Worm (Caenorhabditis elegans) whole organism, late embryonic: ENCODE measurements around the gene F22D3.4.

ENCODE experiments used
- F13H6.1 ChIP-seq: sonication (generic microtip); optimal IDR thresholded peaks from 2 replicates; lab custom pipeline; 2016; ENCODE audit warnings: missing genetic modification characterization, missing compliant biosample characterization
- T23F11.4 ChIP-seq: fragments of 200-800 bp; sonication (Bioruptor generic); optimal IDR thresholded peaks from 2 replicates; lab custom pipeline; 2018; ENCODE audit warnings: mild to moderate bottlenecking, missing genetic modification characterization, missing compliant biosample characterization
- Y22D7AL.16 ChIP-seq: sonication (generic microtip); optimal IDR thresholded peaks from 2 replicates; lab custom pipeline; 2016; ENCODE audit warnings: missing genetic modification characterization, missing compliant biosample characterization
- ama-1 ChIP-seq: fragments of 150-350 bp; optimal IDR thresholded peaks from 2 replicates; lab custom pipeline; 2014
- ceh-14 ChIP-seq: sonication (generic microtip); optimal IDR thresholded peaks from 2 replicates; lab custom pipeline; 2016; ENCODE audit warnings: missing genotype, missing genetic modification characterization, missing compliant biosample characterization
- ceh-19 ChIP-seq: fragments of 200-800 bp; sonication (Bioruptor generic); optimal IDR thresholded peaks from 2 replicates; lab custom pipeline; 2018; ENCODE audit warnings: mild to moderate bottlenecking, missing genetic modification characterization, missing compliant biosample characterization
- ceh-2 ChIP-seq: sonication (generic microtip); optimal IDR thresholded peaks from 2 replicates; lab custom pipeline; 2016; ENCODE audit warnings: missing genotype, missing genetic modification characterization, missing compliant biosample characterization
- ceh-22 ChIP-seq: sonication (generic microtip); optimal IDR thresholded peaks from 2 replicates; lab custom pipeline; 2017; ENCODE audit warnings: missing biosample characterization, missing genetic modification characterization
- ceh-24 ChIP-seq: sonication (generic microtip); optimal IDR thresholded peaks from 2 replicates; lab custom pipeline; 2016; ENCODE audit warnings: mild to moderate bottlenecking, missing genetic modification characterization, missing compliant biosample characterization
- ceh-31 ChIP-seq: sonication (generic microtip); optimal IDR thresholded peaks from 2 replicates; lab custom pipeline; 2016; ENCODE audit warnings: missing genetic modification characterization, missing compliant biosample characterization
- ceh-45 ChIP-seq: fragments of 200-800 bp; sonication (Bioruptor generic); IDR thresholded peaks from 2 replicates; pipeline ENCODE4 v1.3.6; 2022; ENCODE audit warnings: missing genetic modification reagents, missing genetic modification characterization, missing compliant biosample characterization
- ceh-48 ChIP-seq: sonication (generic microtip); optimal IDR thresholded peaks from 2 replicates; lab custom pipeline; 2016; ENCODE audit warnings: missing genetic modification characterization, inconsistent platforms, missing compliant biosample characterization
- ceh-6 ChIP-seq: fragments of 200-800 bp; sonication (Bioruptor generic); optimal IDR thresholded peaks from 2 replicates; lab custom pipeline; 2018; ENCODE audit warnings: mild to moderate bottlenecking, missing genetic modification characterization, missing compliant biosample characterization
- ceh-9 ChIP-seq: sonication (generic microtip); optimal IDR thresholded peaks from 2 replicates; lab custom pipeline; 2016; ENCODE audit warnings: mild to moderate bottlenecking, missing genetic modification characterization, inconsistent platforms, missing compliant biosample characterization
- dmd-4 ChIP-seq: sonication (generic microtip); optimal IDR thresholded peaks from 2 replicates; lab custom pipeline; 2016; ENCODE audit warnings: borderline replicate concordance, missing genetic modification characterization, missing compliant biosample characterization
- dve-1 ChIP-seq: sonication (generic microtip); optimal IDR thresholded peaks from 2 replicates; lab custom pipeline; 2017; ENCODE audit warnings: antibody characterized with exemption, mild to moderate bottlenecking, missing genetic modification characterization, missing compliant biosample characterization
- elt-2 ChIP-seq: sonication (generic microtip); optimal IDR thresholded peaks from 2 replicates; lab custom pipeline; 2016; ENCODE audit warnings: missing genetic modification reagents, missing genetic modification characterization, missing compliant biosample characterization
- elt-4 ChIP-seq: sonication (generic microtip); optimal IDR thresholded peaks from 2 replicates; lab custom pipeline; 2016; ENCODE audit warnings: missing genetic modification characterization, missing compliant biosample characterization
- fax-1 ChIP-seq: sonication (generic microtip); optimal IDR thresholded peaks from 2 replicates; lab custom pipeline; 2016; ENCODE audit warnings: missing genotype, missing genetic modification characterization, missing compliant biosample characterization
- fkh-6 ChIP-seq: sonication (generic microtip); optimal IDR thresholded peaks from 2 replicates; lab custom pipeline; 2016; ENCODE audit warnings: missing genetic modification characterization, missing compliant biosample characterization
- gmeb-2 ChIP-seq: sonication (generic microtip); optimal IDR thresholded peaks from 2 replicates; lab custom pipeline; 2016; ENCODE audit warnings: missing genetic modification characterization, inconsistent platforms, missing compliant biosample characterization
- hlh-15 ChIP-seq: sonication (generic microtip); optimal IDR thresholded peaks from 2 replicates; lab custom pipeline; 2016; ENCODE audit warnings: missing genetic modification characterization, missing compliant biosample characterization
- hlh-30 ChIP-seq: sonication (generic microtip); optimal IDR thresholded peaks from 2 replicates; lab custom pipeline; 2017; ENCODE audit warnings: antibody characterized with exemption, missing genetic modification characterization, missing compliant biosample characterization; ENCODE audit not compliant: insufficient read depth
- hlh-6 ChIP-seq: sonication (generic microtip); optimal IDR thresholded peaks from 2 replicates; lab custom pipeline; 2016; ENCODE audit warnings: missing genotype, missing genetic modification characterization, missing compliant biosample characterization
- hlh-8 ChIP-seq: sonication (generic microtip); optimal IDR thresholded peaks from 2 replicates; lab custom pipeline; 2016; ENCODE audit warnings: missing genotype, missing genetic modification characterization, missing compliant biosample characterization
- lin-11 ChIP-seq: fragments of 200-800 bp; sonication (Bioruptor generic); optimal IDR thresholded peaks from 2 replicates; lab custom pipeline; 2018; ENCODE audit warnings: mild to moderate bottlenecking, missing genetic modification characterization, missing compliant biosample characterization
- nfya-1 ChIP-seq: sonication (generic microtip); optimal IDR thresholded peaks from 2 replicates; lab custom pipeline; 2017; ENCODE audit warnings: missing genetic modification characterization, mild to moderate bottlenecking, missing compliant biosample characterization, antibody characterized with exemption, moderate library complexity
- nhr-11 ChIP-seq: fragments of 150-350 bp; optimal IDR thresholded peaks from 2 replicates; lab custom pipeline; 2014; ENCODE audit warnings: missing biosample characterization, missing genetic modification characterization
- nhr-232 ChIP-seq: sonication (generic microtip); optimal IDR thresholded peaks from 2 replicates; lab custom pipeline; 2016; ENCODE audit warnings: missing genetic modification characterization, missing compliant biosample characterization
- npax-4 ChIP-seq: sonication (generic microtip); optimal IDR thresholded peaks from 2 replicates; lab custom pipeline; 2016; ENCODE audit warnings: missing genetic modification characterization, missing compliant biosample characterization
- odd-2 ChIP-seq: sonication (generic microtip); optimal IDR thresholded peaks from 2 replicates; lab custom pipeline; 2017; ENCODE audit warnings: antibody characterized with exemption, mild to moderate bottlenecking, missing genetic modification characterization, missing compliant biosample characterization
- pag-3 ChIP-seq: sonication (generic microtip); optimal IDR thresholded peaks from 2 replicates; lab custom pipeline; 2016; ENCODE audit warnings: missing compliant biosample characterization, missing genetic modification characterization, borderline replicate concordance
- pat-9 ChIP-seq: fragments of 200-800 bp; sonication (Bioruptor generic); optimal IDR thresholded peaks from 2 replicates; lab custom pipeline; 2018; ENCODE audit warnings: mild to moderate bottlenecking, missing genetic modification characterization, moderate library complexity, missing compliant biosample characterization
- pax-1 ChIP-seq: fragments of 150-350 bp; optimal IDR thresholded peaks from 2 replicates; lab custom pipeline; 2014; ENCODE audit warnings: missing biosample characterization, missing genetic modification characterization
- pha-2 ChIP-seq: sonication (generic microtip); optimal IDR thresholded peaks from 2 replicates; lab custom pipeline; 2017; ENCODE audit warnings: mild to moderate bottlenecking, missing genetic modification characterization, missing compliant biosample characterization
- pha-4 ChIP-seq: fragments of 150-350 bp; optimal IDR thresholded peaks from 2 replicates; lab custom pipeline; 2018; ENCODE audit warnings: missing biosample characterization, missing genetic modification reagents, missing genetic modification characterization
- pqm-1 ChIP-seq: sonication (generic microtip); optimal IDR thresholded peaks from 2 replicates; lab custom pipeline; 2016; ENCODE audit warnings: missing genetic modification characterization, missing compliant biosample characterization
- pros-1 ChIP-seq: fragments of 150-350 bp; optimal IDR thresholded peaks from 2 replicates; lab custom pipeline; 2014; ENCODE audit warnings: missing biosample characterization, missing genetic modification reagents, missing genetic modification characterization
- ref-2 ChIP-seq: sonication (generic microtip); optimal IDR thresholded peaks from 2 replicates; lab custom pipeline; 2016; ENCODE audit warnings: missing genetic modification characterization, missing compliant biosample characterization
- rnt-1 ChIP-seq: sonication (generic microtip); optimal IDR thresholded peaks from 2 replicates; lab custom pipeline; 2016; ENCODE audit warnings: missing genetic modification characterization, missing compliant biosample characterization
- sdc-2 ChIP-seq: sonication (generic microtip); optimal IDR thresholded peaks from 2 replicates; lab custom pipeline; 2016; ENCODE audit warnings: missing genotype, missing genetic modification characterization, missing compliant biosample characterization
- sox-4 ChIP-seq: sonication (generic microtip); optimal IDR thresholded peaks from 2 replicates; lab custom pipeline; 2017; ENCODE audit warnings: mild to moderate bottlenecking, missing genetic modification characterization, inconsistent platforms, missing compliant biosample characterization
- syd-9 ChIP-seq: sonication (generic microtip); optimal IDR thresholded peaks from 2 replicates; lab custom pipeline; 2016; ENCODE audit warnings: mild to moderate bottlenecking, missing genetic modification characterization, moderate library complexity, missing compliant biosample characterization
- tbx-2 ChIP-seq: sonication (generic microtip); optimal IDR thresholded peaks from 2 replicates; lab custom pipeline; 2016; ENCODE audit warnings: missing genetic modification characterization, missing compliant biosample characterization
- tbx-7 ChIP-seq: sonication (generic microtip); optimal IDR thresholded peaks from 2 replicates; lab custom pipeline; 2016; ENCODE audit warnings: missing genotype, missing genetic modification characterization, missing compliant biosample characterization
- unc-86 ChIP-seq: sonication (generic microtip); optimal IDR thresholded peaks from 2 replicates; lab custom pipeline; 2016; ENCODE audit warnings: missing genetic modification characterization, missing compliant biosample characterization
- zip-5 ChIP-seq: sonication (generic microtip); optimal IDR thresholded peaks from 2 replicates; lab custom pipeline; 2016; ENCODE audit warnings: missing genetic modification characterization, missing compliant biosample characterization
- ztf-16 ChIP-seq: sonication (generic microtip); optimal IDR thresholded peaks from 2 replicates; lab custom pipeline; 2017; ENCODE audit warnings: missing genetic modification characterization, missing compliant biosample characterization

F22D3.4 gene

ce11 chrII:6901795-6902194 lies 25.6 kb downstream of the F22D3.4 start, which contains the start of gene psmd-9:
TSS of gene psmd-9 (plus strand) at chrII:6902095.
- TF ChIP-seq hlh-30 (no peak), odd-2 (tag; lab: Kevin White, UChicago) (no peak), pag-3 (tag; lab: Kevin White, UChicago) (no peak), rnt-1 (tag; lab: Kevin White, UChicago) (no peak)

ce11 chrII:6900708-6901107 lies 26.7 kb downstream of the F22D3.4 start:
- TF ChIP-seq ceh-14 (tag; lab: Kevin White, UChicago) (no peak), nhr-232 (tag; lab: Kevin White, UChicago) (no peak), nhr-11 (no peak), F13H6.1 (tag; lab: Kevin White, UChicago) (no peak), dve-1 (tag; lab: Kevin White, UChicago) (no peak), fax-1 (no peak), ceh-19 (GFP tag; lab: Kevin White, UChicago) (no peak), elt-2 (tag; lab: Kevin White, UChicago) (no peak), lin-11 (tag; lab: Kevin White, UChicago) (no peak), sdc-2 (tag; lab: Kevin White, UChicago) (no peak), tbx-2 (tag; lab: Kevin White, UChicago) (no peak), npax-4 (tag; lab: Kevin White, UChicago) (no peak), unc-86 (tag; lab: Kevin White, UChicago) (no peak)

ce11 chrII:6898017-6898779 lies 29.2 kb downstream of the F22D3.4 start, which contains the start of gene hrpl-1:
TSS of gene hrpl-1 (plus strand) at chrII:6898729.
- TF ChIP-seq ama-1 (lab: Kevin White, UChicago) (no peak), ceh-6 (GFP tag; lab: Kevin White, UChicago) (no peak), ceh-2 (no peak), ceh-31 (tag; lab: Kevin White, UChicago) (no peak), elt-4 (tag; lab: Kevin White, UChicago) (no peak), ceh-22 (tag; lab: Kevin White, UChicago) (no peak), pqm-1 (tag; lab: Kevin White, UChicago) (no peak), odd-2 (tag; lab: Kevin White, UChicago) (no peak), ref-2 (tag; lab: Kevin White, UChicago) (no peak), Y22D7AL.16 (tag; lab: Kevin White, UChicago) (no peak), pha-2 (tag; lab: Kevin White, UChicago) (no peak), hlh-15 (tag; lab: Kevin White, UChicago) (peak; percentile 22), ceh-14 (tag; lab: Kevin White, UChicago) (no peak), pax-1 (tag; lab: Kevin White, UChicago) (no peak), T23F11.4 (GFP tag; lab: Kevin White, UChicago) (no peak), npax-4 (tag; lab: Kevin White, UChicago) (peak; percentile 27), fkh-6 (tag; lab: Kevin White, UChicago) (no peak), pros-1 (tag; lab: Kevin White, UChicago) (no peak), hlh-8 (tag; lab: Kevin White, UChicago) (no peak), pat-9 (tag; lab: Kevin White, UChicago) (no peak), dmd-4 (tag; lab: Kevin White, UChicago) (no peak), sox-4 (tag; lab: Kevin White, UChicago) (peak; percentile 45), nhr-232 (tag; lab: Kevin White, UChicago) (peak; percentile 30), tbx-7 (tag; lab: Kevin White, UChicago) (no peak), zip-5 (no peak), nfya-1 (tag; lab: Kevin White, UChicago) (no peak), ceh-45 (0 out of 2 replicates have a peak, but pooled peaks have one; percentile 60), syd-9 (no peak), ceh-24 (tag; lab: Kevin White, UChicago) (no peak), ceh-48 (no peak), pha-4 (tag; lab: Kevin White, UChicago) (no peak), hlh-6 (no peak), ztf-16 (tag; lab: Kevin White, UChicago) (peak; percentile 3), dve-1 (tag; lab: Kevin White, UChicago) (no peak), ceh-9 (no peak), F13H6.1 (tag; lab: Kevin White, UChicago) (no peak), gmeb-2 (tag; lab: Kevin White, UChicago) (no peak)
